Worm (Caenorhabditis elegans) whole organism, L3 larva: ENCODE results near the gene T28A8.6.

Experiments
- ceh-82 ChIP-seq: fragments of 150-350 bp; optimal IDR thresholded peaks from 2 replicates; lab custom pipeline; 2014; ENCODE audit warnings: missing biosample characterization, missing genetic modification characterization
- fkh-10 ChIP-seq: sonication (generic microtip); optimal IDR thresholded peaks from 2 replicates; lab custom pipeline; 2017; ENCODE audit warnings: missing biosample characterization, missing genetic modification reagents, missing genetic modification characterization
- fos-1 ChIP-seq: fragments of 150-350 bp; optimal IDR thresholded peaks from 2 replicates; lab custom pipeline; 2014; ENCODE audit warnings: missing biosample characterization, missing genetic modification characterization
- pha-4 ChIP-seq: fragments of 150-350 bp; optimal IDR thresholded peaks from 2 replicates; lab custom pipeline; 2014; ENCODE audit warnings: missing biosample characterization, missing genetic modification reagents, missing genetic modification characterization
- pqm-1 ChIP-seq: fragments of 150-350 bp; optimal IDR thresholded peaks from 2 replicates; lab custom pipeline; 2017; ENCODE audit warnings: missing biosample characterization, missing genetic modification characterization, inconsistent platforms
- skn-1 ChIP-seq: fragments of 150-350 bp; optimal IDR thresholded peaks from 2 replicates; lab custom pipeline; 2014; ENCODE audit warnings: missing biosample characterization, missing genetic modification characterization
- zag-1 ChIP-seq: fragments of 150-350 bp; optimal IDR thresholded peaks from 2 replicates; lab custom pipeline; 2014; ENCODE audit warnings: missing biosample characterization, missing genetic modification characterization

- TF ChIP-seq fkh-10 (no peak), pha-4 (tag; lab: Kevin White, UChicago) (peak; percentile 68), zag-1 (tag; lab: Kevin White, UChicago) (no peak), pqm-1 (tag; lab: Kevin White, UChicago) (no peak), skn-1 (tag; lab: Kevin White, UChicago) (no peak), ceh-82 (no peak), fos-1 (no peak)
Measured at ce11 chrIII:13530017-13530416, 31.0 kb downstream of the T28A8.6 start.
